Worm (Caenorhabditis elegans) whole organism, L3 larva: ENCODE data around the gene hpr-9.

Experiments
- R02D3.7 ChIP-seq: fragments of 150-350 bp; optimal IDR thresholded peaks from 2 replicates; lab custom pipeline; 2014; ENCODE audit warnings: missing biosample characterization, missing genetic modification characterization
- ZK546.5 ChIP-seq: sonication (generic microtip); optimal IDR thresholded peaks from 2 replicates; lab custom pipeline; 2017; ENCODE audit warnings: missing biosample characterization, missing genetic modification characterization
- aly-2 ChIP-seq: fragments of 150-350 bp; optimal IDR thresholded peaks from 2 replicates; lab custom pipeline; 2014; ENCODE audit warnings: missing biosample characterization, missing genetic modification characterization
- ama-1 ChIP-seq: fragments of 150-350 bp; optimal IDR thresholded peaks from 2 replicates; lab custom pipeline; 2018
- ceh-16 ChIP-seq: sonication (generic microtip); optimal IDR thresholded peaks from 2 replicates; lab custom pipeline; 2017; ENCODE audit warnings: missing biosample characterization, missing genetic modification characterization
- ceh-82 ChIP-seq: fragments of 150-350 bp; optimal IDR thresholded peaks from 2 replicates; lab custom pipeline; 2014; ENCODE audit warnings: missing biosample characterization, missing genetic modification characterization
- daf-12 ChIP-seq: fragments of 150-350 bp; optimal IDR thresholded peaks from 2 replicates; lab custom pipeline; 2014; ENCODE audit warnings: missing biosample characterization, missing genetic modification reagents, missing genetic modification characterization
- egl-27 ChIP-seq: sonication (generic microtip); optimal IDR thresholded peaks from 4 replicates; lab custom pipeline; 2017; ENCODE audit warnings: missing biosample characterization, missing genetic modification reagents, missing genetic modification characterization
- egl-5 ChIP-seq: fragments of 150-350 bp; optimal IDR thresholded peaks from 2 replicates; lab custom pipeline; 2017; ENCODE audit warnings: missing biosample characterization, missing genetic modification reagents, missing genetic modification characterization, inconsistent platforms
- elt-1 ChIP-seq: fragments of 150-350 bp; optimal IDR thresholded peaks from 2 replicates; lab custom pipeline; 2014; ENCODE audit warnings: missing biosample characterization, missing genetic modification characterization
- elt-2 ChIP-seq: sonication (generic microtip); optimal IDR thresholded peaks from 2 replicates; lab custom pipeline; 2016; ENCODE audit warnings: missing genetic modification reagents, mild to moderate bottlenecking, missing genetic modification characterization, missing compliant biosample characterization
- elt-3 ChIP-seq, 3 experiments: fragments of 150-350 bp in 1 of 3; sonication (generic microtip) in 2 of 3; optimal IDR thresholded peaks; 2 replicates in 2 of 3; 4 replicates in 1 of 3; lab custom pipeline; 2014 to 2017; ENCODE audit warnings: missing biosample characterization in 3 of 3, missing genetic modification characterization in 3 of 3
- eor-1 ChIP-seq, 2 experiments: fragments of 150-350 bp; optimal IDR thresholded peaks; 2 replicates each; lab custom pipeline; 2014 to 2018; ENCODE audit warnings: missing biosample characterization in 2 of 2, missing genetic modification characterization in 2 of 2
- fkh-10 ChIP-seq: sonication (generic microtip); optimal IDR thresholded peaks from 2 replicates; lab custom pipeline; 2017; ENCODE audit warnings: missing biosample characterization, missing genetic modification reagents, missing genetic modification characterization
- fkh-2 ChIP-seq: fragments of 150-350 bp; optimal IDR thresholded peaks from 2 replicates; lab custom pipeline; 2014; ENCODE audit warnings: missing biosample characterization, missing genetic modification reagents, missing genetic modification characterization
- fos-1 ChIP-seq: fragments of 150-350 bp; optimal IDR thresholded peaks from 2 replicates; lab custom pipeline; 2014; ENCODE audit warnings: missing biosample characterization, missing genetic modification characterization
- hmg-11 ChIP-seq: sonication (generic microtip); optimal IDR thresholded peaks from 2 replicates; lab custom pipeline; 2016; ENCODE audit warnings: missing genetic modification characterization, missing compliant biosample characterization
- jun-1 ChIP-seq: fragments of 150-350 bp; optimal IDR thresholded peaks from 2 replicates; lab custom pipeline; 2014; ENCODE audit warnings: missing biosample characterization, missing genetic modification reagents, missing genetic modification characterization
- lin-15B ChIP-seq: fragments of 150-350 bp; optimal IDR thresholded peaks from 2 replicates; lab custom pipeline; 2014; ENCODE audit warnings: missing biosample characterization, missing genetic modification characterization
- lin-39 ChIP-seq: fragments of 150-350 bp; optimal IDR thresholded peaks from 2 replicates; lab custom pipeline; 2018; ENCODE audit warnings: missing biosample characterization, missing genetic modification reagents, missing genetic modification characterization
- lsy-12 ChIP-seq: sonication (generic microtip); optimal IDR thresholded peaks from 2 replicates; lab custom pipeline; 2016; ENCODE audit warnings: mild to moderate bottlenecking, missing genetic modification characterization, missing compliant biosample characterization
- mdl-1 ChIP-seq: fragments of 150-350 bp; optimal IDR thresholded peaks from 2 replicates; lab custom pipeline; 2014; ENCODE audit warnings: missing biosample characterization, missing genetic modification characterization
- mml-1 ChIP-seq: fragments of 150-350 bp; sonication (generic microtip); optimal IDR thresholded peaks from 3 replicates; lab custom pipeline; 2014; ENCODE audit warnings: missing biosample characterization, missing genetic modification characterization
- nfya-1 ChIP-seq: sonication (generic microtip); optimal IDR thresholded peaks from 2 replicates; lab custom pipeline; 2017; ENCODE audit warnings: missing genetic modification characterization, mild to moderate bottlenecking, missing compliant biosample characterization, antibody characterized with exemption, moderate library complexity; ENCODE audit not compliant: insufficient read depth
- nhr-11 ChIP-seq: fragments of 150-350 bp; optimal IDR thresholded peaks from 2 replicates; lab custom pipeline; 2014; ENCODE audit warnings: missing biosample characterization, missing genetic modification characterization
- nhr-12 ChIP-seq: fragments of 150-350 bp; optimal IDR thresholded peaks from 2 replicates; lab custom pipeline; 2014; ENCODE audit warnings: missing biosample characterization, missing genetic modification characterization
- nhr-23 ChIP-seq: fragments of 150-350 bp; optimal IDR thresholded peaks from 2 replicates; lab custom pipeline; 2014; ENCODE audit warnings: missing biosample characterization, missing genetic modification reagents, missing genetic modification characterization
- nhr-237 ChIP-seq: fragments of 150-350 bp; optimal IDR thresholded peaks from 2 replicates; lab custom pipeline; 2014; ENCODE audit warnings: missing biosample characterization, missing genetic modification characterization
- nhr-25 ChIP-seq: sonication (generic microtip); optimal IDR thresholded peaks from 2 replicates; lab custom pipeline; 2017; ENCODE audit warnings: missing biosample characterization, missing genetic modification characterization
- nhr-28 ChIP-seq: fragments of 150-350 bp; optimal IDR thresholded peaks from 2 replicates; lab custom pipeline; 2014; ENCODE audit warnings: missing biosample characterization, missing genetic modification characterization
- nhr-43 ChIP-seq: sonication (generic microtip); optimal IDR thresholded peaks from 2 replicates; lab custom pipeline; 2016; ENCODE audit warnings: mild to moderate bottlenecking, missing genetic modification characterization, missing compliant biosample characterization; ENCODE audit not compliant: poor library complexity, severe bottlenecking
- nhr-76 ChIP-seq: fragments of 150-350 bp; sonication (generic microtip); optimal IDR thresholded peaks from 5 replicates; lab custom pipeline; 2014; ENCODE audit warnings: missing biosample characterization, missing genetic modification characterization
- nhr-77 ChIP-seq: fragments of 150-350 bp; optimal IDR thresholded peaks from 2 replicates; lab custom pipeline; 2014; ENCODE audit warnings: missing biosample characterization, missing genetic modification characterization
- pha-4 ChIP-seq: fragments of 150-350 bp; optimal IDR thresholded peaks from 2 replicates; lab custom pipeline; 2014; ENCODE audit warnings: missing biosample characterization, missing genetic modification reagents, missing genetic modification characterization
- pqm-1 ChIP-seq: fragments of 150-350 bp; optimal IDR thresholded peaks from 2 replicates; lab custom pipeline; 2017; ENCODE audit warnings: missing biosample characterization, missing genetic modification characterization, inconsistent platforms
- sea-2 ChIP-seq: fragments of 150-350 bp; sonication (generic microtip); optimal IDR thresholded peaks from 4 replicates; lab custom pipeline; 2014; ENCODE audit warnings: missing biosample characterization, missing genetic modification reagents, missing genetic modification characterization
- skn-1 ChIP-seq: fragments of 150-350 bp; optimal IDR thresholded peaks from 2 replicates; lab custom pipeline; 2014; ENCODE audit warnings: missing biosample characterization, missing genetic modification characterization
- snpc-4 ChIP-seq: fragments of 150-350 bp; optimal IDR thresholded peaks from 2 replicates; lab custom pipeline; 2014; ENCODE audit warnings: missing biosample characterization, missing genetic modification characterization
- tbx-2 ChIP-seq: sonication (generic microtip); optimal IDR thresholded peaks from 2 replicates; lab custom pipeline; 2016; ENCODE audit warnings: mild to moderate bottlenecking, missing genetic modification characterization, missing compliant biosample characterization
- unc-39 ChIP-seq: sonication (generic microtip); optimal IDR thresholded peaks from 4 replicates; lab custom pipeline; 2017; ENCODE audit warnings: missing biosample characterization, missing genetic modification characterization
- unc-62 ChIP-seq: fragments of 150-350 bp; sonication (generic microtip); optimal IDR thresholded peaks from 4 replicates; lab custom pipeline; 2014; ENCODE audit warnings: missing biosample characterization, missing genetic modification reagents, missing genetic modification characterization
- zag-1 ChIP-seq: fragments of 150-350 bp; optimal IDR thresholded peaks from 2 replicates; lab custom pipeline; 2014; ENCODE audit warnings: missing biosample characterization, missing genetic modification characterization
- ztf-11 ChIP-seq: fragments of 150-350 bp; optimal IDR thresholded peaks from 2 replicates; lab custom pipeline; 2014; ENCODE audit warnings: missing biosample characterization, missing genetic modification characterization
- ztf-4 ChIP-seq: fragments of 150-350 bp; optimal IDR thresholded peaks from 2 replicates; lab custom pipeline; 2014; ENCODE audit warnings: missing biosample characterization, missing genetic modification characterization

The hpr-9 gene

ce11 chrIII:10592729-10593128, 28.6 kb upstream of the hpr-9 start, which contains the start of gene Y45F3A.8:
Gene Y45F3A.8, minus strand, starts transcription at chrIII:10592829.
- TF ChIP-seq ztf-4 (tag; lab: Kevin White, UChicago) (no peak), pha-4 (no peak), nhr-76 (tag; lab: Kevin White, UChicago) (no peak), fkh-10 (no peak), hmg-11 (tag; lab: Kevin White, UChicago) (no peak), zag-1 (no peak), nhr-11 (tag; lab: Kevin White, UChicago) (no peak), lin-39 (tag; lab: Kevin White, UChicago) (no peak), elt-3 (tag; optimal IDR thresholded peaks at IDR 0.05; lab: Kevin White, UChicago) (no peak), ZK546.5 (no peak), nhr-237 (tag; lab: Kevin White, UChicago) (no peak), nhr-43 (tag; lab: Kevin White, UChicago) (no peak), jun-1 (no peak), ceh-82 (tag; lab: Kevin White, UChicago) (no peak), aly-2 (tag; lab: Kevin White, UChicago) (no peak), elt-1 (tag; lab: Kevin White, UChicago) (no peak), snpc-4 (tag; lab: Kevin White, UChicago) (no peak), tbx-2 (tag; lab: Kevin White, UChicago) (no peak)

ce11 chrIII:10595066-10595465, 26.3 kb upstream of the hpr-9 start, which contains the start of gene Y45F3A.9:
Gene Y45F3A.9, minus strand, starts transcription at chrIII:10595166.
- TF ChIP-seq ceh-16 (tag; lab: Kevin White, UChicago): no peak
- TF ChIP-seq nhr-76 (tag; lab: Kevin White, UChicago): no peak
- no peak for TF ChIP-seq ama-1 (lab: Kevin White, UChicago)
- no peak for TF ChIP-seq eor-1 (tag; optimal IDR thresholded peaks at IDR 0.05; lab: Kevin White, UChicago)
- TF ChIP-seq nhr-12 (tag; lab: Kevin White, UChicago): no peak
- no peak for TF ChIP-seq R02D3.7 (tag; lab: Kevin White, UChicago)
- TF ChIP-seq pqm-1 (tag; lab: Kevin White, UChicago): no peak
- no peak for TF ChIP-seq lin-15B (tag; lab: Kevin White, UChicago)
- no peak for TF ChIP-seq nhr-237 (tag; lab: Kevin White, UChicago)

ce11 chrIII:10596387-10596786, 25.0 kb upstream of the hpr-9 start, which contains the start of gene Y39A1A.3:
Gene Y39A1A.3, minus strand, starts transcription at chrIII:10596487.
- TF ChIP-seq nhr-77 (tag; lab: Kevin White, UChicago) (no peak), ama-1 (lab: Kevin White, UChicago) (peak; percentile 32)
- TF ChIP-seq, all 47 proteins: peak for 1

ce11 chrIII:10599699-10600098, 21.7 kb upstream of the hpr-9 start:
- TF ChIP-seq sea-2 (GFP tag; lab: Kevin White, UChicago) (peak; percentile 67), elt-1 (tag; lab: Kevin White, UChicago) (no peak), fkh-2 (no peak), snpc-4 (tag; lab: Kevin White, UChicago) (peak; percentile 71), unc-39 (tag; lab: Kevin White, UChicago) (no peak), lsy-12 (tag; lab: Kevin White, UChicago) (no peak), mdl-1 (no peak), fos-1 (tag; lab: Kevin White, UChicago) (peak; percentile 24), nhr-25 (tag; lab: Kevin White, UChicago) (peak; percentile 64), ztf-11 (tag; lab: Kevin White, UChicago) (no peak), nhr-43 (tag; lab: Kevin White, UChicago) (peak; percentile 43), elt-2 (tag; lab: Kevin White, UChicago) (peak; percentile 39), lin-39 (tag; lab: Kevin White, UChicago) (peak; percentile 61), pha-4 (peak; percentile 93), eor-1 (tag; optimal IDR thresholded peaks at IDR 0.05; lab: Kevin White, UChicago) (no peak), unc-62 (GFP tag; lab: Kevin White, UChicago) (no peak), mml-1 (tag; lab: Kevin White, UChicago) (no peak), nhr-23 (tag; lab: Kevin White, UChicago) (peak; percentile 72), nhr-76 (tag; lab: Kevin White, UChicago) (no peak), nhr-77 (tag; lab: Kevin White, UChicago) (no peak), lin-15B (tag; lab: Kevin White, UChicago) (peak; percentile 78), ztf-4 (tag; lab: Kevin White, UChicago) (no peak), nfya-1 (tag; lab: Kevin White, UChicago) (peak; percentile 77), egl-5 (tag; lab: Kevin White, UChicago) (no peak), nhr-12 (tag; lab: Kevin White, UChicago) (no peak), ceh-82 (tag; lab: Kevin White, UChicago) (no peak), fkh-10 (no peak), zag-1 (no peak), daf-12 (tag; lab: Kevin White, UChicago) (no peak), skn-1 (tag; lab: Kevin White, UChicago) (no peak), egl-27 (tag; lab: Kevin White, UChicago) (no peak), nhr-28 (no peak), aly-2 (tag; lab: Kevin White, UChicago) (no peak), nhr-237 (tag; lab: Kevin White, UChicago) (no peak), nhr-11 (tag; lab: Kevin White, UChicago) (no peak), jun-1 (peak; percentile 53), pqm-1 (tag; lab: Kevin White, UChicago) (peak; percentile 11), tbx-2 (tag; lab: Kevin White, UChicago) (no peak)
